Worm (Caenorhabditis elegans): ENCODE measurements around the gene K08C7.1.

DNA sequence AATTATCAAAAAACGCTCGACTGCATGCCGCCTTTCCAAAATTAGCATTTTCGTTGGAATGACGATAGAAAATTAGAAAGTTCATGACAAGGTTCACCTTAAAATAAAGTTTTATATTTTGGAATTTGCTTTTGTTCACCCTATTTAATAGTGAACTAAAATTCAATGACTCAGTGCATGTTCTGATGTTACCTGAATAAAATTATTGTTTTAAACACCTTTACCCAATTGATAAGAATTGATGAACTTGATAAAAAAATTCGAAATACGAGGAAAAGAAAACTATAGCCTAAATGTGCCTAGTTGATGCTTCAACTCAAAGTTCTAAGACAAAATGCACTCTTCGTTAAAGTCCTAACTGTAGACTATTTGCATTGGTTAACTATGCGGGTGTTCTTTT is 4.5 kb downstream of the K08C7.1 start:
- TF ChIP-seq mdl-1 (tag; optimal IDR thresholded peaks at IDR 0.05) (no peak), ztf-11 (tag; optimal IDR thresholded peaks at IDR 0.05) (no peak), unc-39 (tag; optimal IDR thresholded peaks at IDR 0.05) (no peak), zag-1 (tag; optimal IDR thresholded peaks at IDR 0.05) (no peak)

Data from whole organism, L3 larva.